Worm (Caenorhabditis elegans) whole organism, midembryonic: ENCODE results near the gene lips-5.

ENCODE experiments used
- T22C8.4 ChIP-seq: fragments of 200-800 bp; sonication (Bioruptor generic); IDR thresholded peaks from 2 replicates; pipeline ENCODE4 v1.3.6; 2022; ENCODE audit warnings: missing genetic modification characterization, missing compliant biosample characterization
- cog-1 ChIP-seq: sonication (generic microtip); optimal IDR thresholded peaks from 2 replicates; lab custom pipeline; 2016; ENCODE audit warnings: missing genetic modification characterization, missing compliant biosample characterization
- flt-1 ChIP-seq: fragments of 200-800 bp; sonication (Bioruptor generic); IDR thresholded peaks from 2 replicates; pipeline ENCODE4 v1.3.6; 2022; ENCODE audit warnings: missing genetic modification characterization, missing compliant biosample characterization
- klf-2 ChIP-seq: fragments of 200-800 bp; sonication (Bioruptor generic); conservative IDR thresholded peaks from 2 replicates; pipeline ENCODE4 v1.3.6; 2022; ENCODE audit warnings: missing genetic modification reagents, missing genetic modification characterization, missing compliant biosample characterization
- med-1 ChIP-seq: sonication (generic microtip); optimal IDR thresholded peaks from 2 replicates; lab custom pipeline; 2017; ENCODE audit warnings: missing genetic modification characterization, mild to moderate bottlenecking, missing compliant biosample characterization, antibody characterized with exemption, missing genetic modification reagents; ENCODE audit not compliant: insufficient read depth
- ref-1 ChIP-seq: fragments of 200-800 bp; sonication (Bioruptor generic); conservative IDR thresholded peaks from 2 replicates; pipeline ENCODE4 v1.3.6; 2022; ENCODE audit warnings: missing genetic modification reagents, missing genetic modification characterization, missing compliant biosample characterization
- tab-1 ChIP-seq: fragments of 200-800 bp; sonication (Bioruptor generic); IDR thresholded peaks from 2 replicates; pipeline ENCODE4 v1.3.6; 2022; ENCODE audit warnings: missing genetic modification characterization, missing compliant biosample characterization
- ztf-23 ChIP-seq: fragments of 200-800 bp; sonication (Bioruptor generic); IDR thresholded peaks from 2 replicates; pipeline ENCODE4 v1.3.6; 2022; ENCODE audit warnings: missing genetic modification reagents, missing genetic modification characterization, missing compliant biosample characterization
- ztf-29 ChIP-seq: fragments of 200-800 bp; sonication (Bioruptor generic); IDR thresholded peaks from 2 replicates; pipeline ENCODE4 v1.3.6; 2022; ENCODE audit warnings: missing genetic modification reagents, missing genetic modification characterization, missing compliant biosample characterization

- TF ChIP-seq flt-1: 0 out of 2 replicates have a peak, but pooled peaks have one; percentile 10
- no peak for TF ChIP-seq T22C8.4 (GFP tag; lab: Robert Waterston, UW)
- no peak for TF ChIP-seq med-1 (GFP tag; lab: Kevin White, UChicago)
- TF ChIP-seq ref-1 (GFP tag; lab: Robert Waterston, UW): no peak
- no peak for TF ChIP-seq ztf-29 (GFP tag; lab: Robert Waterston, UW)
- TF ChIP-seq ztf-23 (GFP tag; lab: Robert Waterston, UW): no peak
- peak; percentile 31 for TF ChIP-seq cog-1 (tag; lab: Kevin White, UChicago)
- TF ChIP-seq tab-1 (GFP tag; lab: Robert Waterston, UW): no peak
- no peak for TF ChIP-seq klf-2
Measured at ce11 chrIV:11809708-11810114, 36.2 kb upstream of the lips-5 start.
